Worm (Caenorhabditis elegans): ENCODE measurements around the gene trm-2A.

DNA sequence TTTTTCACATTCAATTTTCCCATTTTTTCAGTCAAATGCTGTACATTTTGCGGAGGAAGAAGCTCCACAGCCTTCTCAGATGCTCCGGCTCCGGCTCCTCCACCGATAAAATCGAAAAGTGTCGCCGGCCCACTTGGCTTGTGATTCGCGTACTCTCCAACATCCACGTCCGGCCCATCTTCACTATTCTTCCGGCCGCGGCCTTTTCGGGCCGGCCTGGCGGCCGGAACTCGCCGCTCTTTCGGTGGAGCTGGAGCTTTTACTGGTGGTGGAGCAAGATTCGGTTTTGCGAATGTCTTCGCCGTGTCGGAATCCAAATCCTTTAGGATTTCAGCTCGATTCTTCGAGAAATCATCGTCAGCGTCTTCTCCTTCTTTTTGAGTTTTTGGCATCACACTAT is 37.8 kb downstream of the trm-2A start:
- TF ChIP-seq him-1 (tag; optimal IDR thresholded peaks at IDR 0.05), result no peak
- no peak for TF ChIP-seq W03F9.2 (tag; optimal IDR thresholded peaks at IDR 0.05)
